Worm (Caenorhabditis elegans): Measurements from ENCODE around the gene nhr-257.

DNA sequence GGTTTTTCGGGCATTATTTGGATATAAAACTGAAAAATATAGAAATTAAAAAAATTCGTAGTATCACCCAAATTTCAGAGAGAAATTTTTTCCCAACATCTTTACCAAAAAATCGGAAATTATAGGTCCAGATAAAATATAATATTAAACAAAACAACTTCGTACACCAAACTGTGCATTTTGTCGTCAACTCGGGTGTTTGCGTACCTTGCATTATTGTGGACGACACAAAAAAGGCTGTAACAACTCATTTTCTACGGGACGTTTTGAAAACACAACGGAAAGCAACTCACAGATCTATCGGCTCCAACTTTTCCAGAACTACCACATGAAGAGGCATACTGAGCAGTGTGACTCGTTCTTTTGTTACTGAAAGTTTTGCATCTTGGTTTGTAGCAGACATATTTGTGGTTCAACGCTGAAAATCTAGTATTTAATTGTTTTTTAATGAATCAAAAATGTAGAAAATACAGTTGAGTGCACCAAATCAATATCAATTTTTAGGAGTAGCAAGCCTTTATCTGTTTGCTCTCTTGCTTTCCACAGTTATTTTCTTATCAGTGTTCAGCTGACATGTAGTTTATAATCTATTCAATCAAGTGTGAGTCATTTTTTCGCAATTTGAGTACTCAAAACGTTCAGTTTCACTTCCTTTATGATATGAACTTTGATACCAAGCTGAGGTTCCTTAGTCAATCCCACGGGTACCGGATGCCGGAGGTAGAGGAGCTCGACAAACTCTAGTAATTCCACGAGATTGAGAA, 37.1 kb upstream of the nhr-257 start:
- TF ChIP-seq pha-4 (tag; optimal IDR thresholded peaks at IDR 0.05) (no peak), nhr-28 (tag; optimal IDR thresholded peaks at IDR 0.05) (no peak), unc-62 (GFP tag; optimal IDR thresholded peaks at IDR 0.05) (no peak), elt-3 (tag; optimal IDR thresholded peaks at IDR 0.05) (no peak), snpc-4 (tag; optimal IDR thresholded peaks at IDR 0.05) (no peak), mep-1 (tag; optimal IDR thresholded peaks at IDR 0.05) (no peak), hlh-1 (tag; optimal IDR thresholded peaks at IDR 0.05) (no peak), nhr-237 (tag; optimal IDR thresholded peaks at IDR 0.05) (no peak), nhr-76 (tag; optimal IDR thresholded peaks at IDR 0.05) (no peak)

All from whole organism, mixed stage, embryonic.